Worm (Caenorhabditis elegans): Measurements from ENCODE around the gene C14C10.5.

ce11 chrV:12634746-12635145, 34.8 kb downstream of the C14C10.5 start:
- no peak for TF ChIP-seq ztf-4 (tag; optimal IDR thresholded peaks at IDR 0.05)
- no peak for TF ChIP-seq elt-3 (tag; optimal IDR thresholded peaks at IDR 0.05)
- no peak for TF ChIP-seq jun-1 (tag; optimal IDR thresholded peaks at IDR 0.05)
- TF ChIP-seq pha-4 (tag; optimal IDR thresholded peaks at IDR 0.05) = no peak
- TF ChIP-seq unc-62 (GFP tag; optimal IDR thresholded peaks at IDR 0.05) = no peak
- no peak for TF ChIP-seq nfya-1 (tag; optimal IDR thresholded peaks at IDR 0.05; ENCODE audit: insufficient read depth)
- TF ChIP-seq snpc-4 (tag; optimal IDR thresholded peaks at IDR 0.05) = no peak
- TF ChIP-seq nhr-237 (tag; optimal IDR thresholded peaks at IDR 0.05) = no peak
- TF ChIP-seq ceh-16 (tag; optimal IDR thresholded peaks at IDR 0.05) = no peak
- TF ChIP-seq ama-1 (optimal IDR thresholded peaks at IDR 0.05) = no peak

Data from whole organism, L3 larva.